Worm (Caenorhabditis elegans) whole organism, L1 larva: ENCODE results near the gene plep-1.

Source experiments
- fkh-10 ChIP-seq: sonication (generic microtip); optimal IDR thresholded peaks from 2 replicates; lab custom pipeline; 2017; ENCODE audit warnings: missing biosample characterization, missing genetic modification reagents, missing genetic modification characterization
- mep-1 ChIP-seq: fragments of 150-350 bp; optimal IDR thresholded peaks from 2 replicates; lab custom pipeline; 2014; ENCODE audit warnings: missing biosample characterization, missing genetic modification characterization

DNA sequence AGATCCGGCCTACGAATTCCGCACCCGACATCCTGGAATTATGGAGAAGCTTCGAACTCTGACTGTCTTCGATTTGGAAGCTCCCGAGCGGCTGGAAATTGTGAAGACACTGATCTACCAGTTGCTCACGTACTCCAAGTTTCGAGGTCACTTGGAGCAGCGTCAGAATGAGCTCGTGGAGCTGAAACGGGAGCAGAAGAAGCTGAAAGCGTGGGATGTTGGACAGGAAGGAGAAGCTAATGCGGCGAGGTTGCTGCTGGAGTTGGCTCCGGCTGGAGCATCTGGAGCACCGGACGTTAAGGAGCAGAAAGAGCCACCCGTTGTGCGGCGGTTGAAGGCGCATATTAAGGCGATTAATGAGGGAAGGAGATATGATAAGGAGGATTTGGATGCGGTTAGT, 32.3 kb upstream of the plep-1 start:
- TF ChIP-seq fkh-10 (GFP tag; lab: Kevin White, UChicago), result no peak
- no peak for TF ChIP-seq mep-1 (tag; lab: Kevin White, UChicago)
